Worm (Caenorhabditis elegans) whole organism, L2 larva: ENCODE measurements around the gene F58F12.12.

ENCODE experiments used
- C34F6.9 ChIP-seq: fragments of 150-350 bp; optimal IDR thresholded peaks from 2 replicates; lab custom pipeline; 2014; ENCODE audit warnings: missing biosample characterization, missing genetic modification characterization
- F13H6.1 ChIP-seq: sonication (generic microtip); optimal IDR thresholded peaks from 2 replicates; lab custom pipeline; 2016; ENCODE audit warnings: missing genetic modification characterization, missing compliant biosample characterization
- Y55F3AM.14 ChIP-seq: fragments of 200-800 bp; sonication (Bioruptor generic); optimal IDR thresholded peaks from 2 replicates; lab custom pipeline; 2018; ENCODE audit warnings: mild to moderate bottlenecking, missing genetic modification characterization, missing compliant biosample characterization
- ZK546.5 ChIP-seq: sonication (generic microtip); optimal IDR thresholded peaks from 2 replicates; lab custom pipeline; 2017; ENCODE audit warnings: missing biosample characterization, missing genetic modification characterization
- alr-1 ChIP-seq: fragments of 150-350 bp; optimal IDR thresholded peaks from 2 replicates; lab custom pipeline; 2014; ENCODE audit warnings: missing biosample characterization, missing genetic modification characterization
- aly-2 ChIP-seq: fragments of 150-350 bp; optimal IDR thresholded peaks from 2 replicates; lab custom pipeline; 2014; ENCODE audit warnings: missing biosample characterization, missing genetic modification characterization
- ama-1 ChIP-seq: fragments of 150-350 bp; optimal IDR thresholded peaks from 2 replicates; lab custom pipeline; 2018; ENCODE audit warnings: inconsistent platforms
- blmp-1 ChIP-seq: sonication (generic microtip); optimal IDR thresholded peaks from 2 replicates; lab custom pipeline; 2017; ENCODE audit warnings: missing genetic modification characterization, mild to moderate bottlenecking, missing compliant biosample characterization, antibody characterized with exemption, moderate library complexity; ENCODE audit not compliant: insufficient read depth
- ceh-16 ChIP-seq: fragments of 150-350 bp; optimal IDR thresholded peaks from 2 replicates; lab custom pipeline; 2014; ENCODE audit warnings: missing biosample characterization, missing genetic modification characterization
- crh-2 ChIP-seq: sonication (generic microtip); optimal IDR thresholded peaks from 2 replicates; lab custom pipeline; 2017; ENCODE audit warnings: missing biosample characterization, missing genetic modification characterization
- dmd-4 ChIP-seq: sonication (generic microtip); optimal IDR thresholded peaks from 2 replicates; lab custom pipeline; 2017; ENCODE audit warnings: missing biosample characterization, missing genetic modification characterization
- elt-1 ChIP-seq: fragments of 150-350 bp; optimal IDR thresholded peaks from 2 replicates; lab custom pipeline; 2014; ENCODE audit warnings: missing biosample characterization, missing genetic modification characterization
- elt-3 ChIP-seq: sonication (generic microtip); optimal IDR thresholded peaks from 2 replicates; lab custom pipeline; 2017; ENCODE audit warnings: missing biosample characterization, missing genetic modification characterization
- fos-1 ChIP-seq: fragments of 150-350 bp; optimal IDR thresholded peaks from 2 replicates; lab custom pipeline; 2014; ENCODE audit warnings: missing biosample characterization, missing genetic modification characterization
- lin-11 ChIP-seq: fragments of 150-350 bp; sonication (generic microtip); optimal IDR thresholded peaks from 2 replicates; lab custom pipeline; 2014; ENCODE audit warnings: missing biosample characterization, missing genetic modification characterization, inconsistent platforms, mixed read lengths
- lin-13 ChIP-seq: fragments of 150-350 bp; optimal IDR thresholded peaks from 2 replicates; lab custom pipeline; 2014; ENCODE audit warnings: missing biosample characterization, missing genetic modification reagents, missing genetic modification characterization
- lin-39 ChIP-seq: fragments of 150-350 bp; optimal IDR thresholded peaks from 2 replicates; lab custom pipeline; 2014; ENCODE audit warnings: missing biosample characterization, missing genetic modification reagents, missing genetic modification characterization
- lsy-2 ChIP-seq, 2 experiments: fragments of 150-350 bp in 1 of 2; sonication (generic microtip) in 1 of 2; optimal IDR thresholded peaks; 2 replicates each; lab custom pipeline; 2014 to 2017; ENCODE audit warnings: missing biosample characterization in 2 of 2, missing genetic modification characterization in 2 of 2
- mab-5 ChIP-seq: fragments of 150-350 bp; optimal IDR thresholded peaks from 2 replicates; lab custom pipeline; 2014; ENCODE audit warnings: missing biosample characterization, missing genetic modification characterization
- mbf-1 ChIP-seq: sonication (generic microtip); optimal IDR thresholded peaks from 2 replicates; lab custom pipeline; 2017; ENCODE audit warnings: missing biosample characterization, missing genetic modification characterization
- mdl-1 ChIP-seq, 2 experiments: fragments of 150-350 bp in 1 of 2; sonication (generic microtip) in 1 of 2; optimal IDR thresholded peaks; 2 replicates each; lab custom pipeline; 2017; ENCODE audit warnings: missing biosample characterization in 2 of 2, missing genetic modification characterization in 2 of 2
- nhr-10 ChIP-seq: sonication (generic microtip); optimal IDR thresholded peaks from 2 replicates; lab custom pipeline; 2017; ENCODE audit warnings: missing biosample characterization, missing genetic modification characterization
- nhr-12 ChIP-seq: fragments of 150-350 bp; optimal IDR thresholded peaks from 2 replicates; lab custom pipeline; 2014; ENCODE audit warnings: missing biosample characterization, missing genetic modification characterization
- nhr-129 ChIP-seq: fragments of 150-350 bp; optimal IDR thresholded peaks from 2 replicates; lab custom pipeline; 2014; ENCODE audit warnings: missing biosample characterization, missing genetic modification characterization
- nhr-21 ChIP-seq: fragments of 150-350 bp; optimal IDR thresholded peaks from 2 replicates; lab custom pipeline; 2014; ENCODE audit warnings: missing biosample characterization, missing genetic modification characterization
- nhr-23 ChIP-seq: fragments of 150-350 bp; optimal IDR thresholded peaks from 2 replicates; lab custom pipeline; 2014; ENCODE audit warnings: missing biosample characterization, missing genetic modification reagents, missing genetic modification characterization
- nhr-237 ChIP-seq: fragments of 150-350 bp; optimal IDR thresholded peaks from 2 replicates; lab custom pipeline; 2014; ENCODE audit warnings: missing biosample characterization, missing genetic modification characterization
- nhr-25 ChIP-seq: fragments of 150-350 bp; sonication (generic microtip); optimal IDR thresholded peaks from 3 replicates; lab custom pipeline; 2014; ENCODE audit warnings: missing biosample characterization, missing genetic modification characterization
- nhr-77 ChIP-seq: fragments of 150-350 bp; optimal IDR thresholded peaks from 2 replicates; lab custom pipeline; 2014; ENCODE audit warnings: missing biosample characterization, missing genetic modification characterization
- peb-1 ChIP-seq: fragments of 150-350 bp; optimal IDR thresholded peaks from 2 replicates; lab custom pipeline; 2014; ENCODE audit warnings: missing biosample characterization, missing genetic modification characterization
- sem-4 ChIP-seq: fragments of 150-350 bp; optimal IDR thresholded peaks from 2 replicates; lab custom pipeline; 2014; ENCODE audit warnings: missing biosample characterization, missing genetic modification reagents, missing genetic modification characterization
- skn-1 ChIP-seq: sonication (generic microtip); optimal IDR thresholded peaks from 2 replicates; lab custom pipeline; 2017; ENCODE audit warnings: missing biosample characterization, missing genetic modification characterization
- sma-3 ChIP-seq: sonication (generic microtip); optimal IDR thresholded peaks from 2 replicates; lab custom pipeline; 2016; ENCODE audit warnings: missing genetic modification reagents, missing genetic modification characterization, missing compliant biosample characterization
- sma-9 ChIP-seq, 2 experiments: fragments of 150-350 bp in 1 of 2; sonication (generic microtip) in 1 of 2; optimal IDR thresholded peaks; 2 replicates each; lab custom pipeline; 2014 to 2016; ENCODE audit warnings: missing genetic modification characterization in 2 of 2, mild to moderate bottlenecking in 1 of 2, missing biosample characterization in 1 of 2, missing compliant biosample characterization in 1 of 2, missing genetic modification reagents in 1 of 2, moderate library complexity in 1 of 2
- snpc-4 ChIP-seq: fragments of 150-350 bp; optimal IDR thresholded peaks from 2 replicates; lab custom pipeline; 2014; ENCODE audit warnings: missing biosample characterization, missing genetic modification characterization
- unc-39 ChIP-seq: fragments of 150-350 bp; optimal IDR thresholded peaks from 2 replicates; lab custom pipeline; 2014; ENCODE audit warnings: missing biosample characterization, missing genetic modification characterization
- unc-55 ChIP-seq: fragments of 150-350 bp; sonication (generic microtip); optimal IDR thresholded peaks from 3 replicates; lab custom pipeline; 2014; ENCODE audit warnings: missing biosample characterization, missing genetic modification reagents, missing genetic modification characterization
- unc-62 ChIP-seq: fragments of 150-350 bp; optimal IDR thresholded peaks from 2 replicates; lab custom pipeline; 2014; ENCODE audit warnings: missing biosample characterization, missing genetic modification reagents, missing genetic modification characterization
- ztf-1 ChIP-seq: fragments of 200-800 bp; sonication (Bioruptor generic); conservative IDR thresholded peaks from 2 replicates; pipeline ENCODE4 v1.3.6; 2022; ENCODE audit warnings: missing genetic modification characterization, missing compliant biosample characterization
- ztf-11 ChIP-seq: sonication (generic microtip); optimal IDR thresholded peaks from 2 replicates; lab custom pipeline; 2017; ENCODE audit warnings: missing biosample characterization, missing genetic modification characterization
- ztf-4 ChIP-seq: fragments of 150-350 bp; optimal IDR thresholded peaks from 2 replicates; lab custom pipeline; 2014; ENCODE audit warnings: missing biosample characterization, missing genetic modification characterization

Gene F58F12.12

ce11 chrII:6348360-6348759, 32.6 kb upstream of the F58F12.12 start (continued):
- peak; percentile 90 for TF ChIP-seq mab-5 (tag; lab: Kevin White, UChicago)
- TF ChIP-seq elt-3 (tag; lab: Kevin White, UChicago): no peak
- TF ChIP-seq nhr-77: no peak
- TF ChIP-seq nhr-12 (tag; lab: Kevin White, UChicago): no peak
- no peak for TF ChIP-seq lin-39 (tag; lab: Kevin White, UChicago)
- peak; percentile 87 for TF ChIP-seq sem-4 (tag; lab: Kevin White, UChicago)
- TF ChIP-seq unc-62: peak; percentile 64
- peak; percentile 83 for TF ChIP-seq lin-13
- no peak for TF ChIP-seq skn-1
- TF ChIP-seq ZK546.5 (tag; lab: Kevin White, UChicago): no peak
- TF ChIP-seq ztf-1 (GFP tag; lab: Robert Waterston, UW): no peak
- no peak for TF ChIP-seq dmd-4

ce11 chrII:6349968-6350367, 31.0 kb upstream of the F58F12.12 start:
- TF ChIP-seq aly-2 (tag; lab: Kevin White, UChicago): no peak
- TF ChIP-seq ceh-16 (tag; lab: Kevin White, UChicago): no peak
- TF ChIP-seq snpc-4 (tag; lab: Kevin White, UChicago): no peak
- TF ChIP-seq nhr-25 (tag; lab: Kevin White, UChicago): no peak
- no peak for TF ChIP-seq lin-13
- TF ChIP-seq C34F6.9 (tag; lab: Kevin White, UChicago): no peak
- no peak for TF ChIP-seq sem-4 (tag; lab: Kevin White, UChicago)
- no peak for TF ChIP-seq ztf-1 (GFP tag; lab: Robert Waterston, UW)
- TF ChIP-seq lin-11: no peak
- no peak for TF ChIP-seq sma-9 (GFP tag; optimal IDR thresholded peaks at IDR 0.05; lab: Kevin White, UChicago)
- no peak for TF ChIP-seq sma-9 (tag; optimal IDR thresholded peaks at IDR 0.05; lab: Kevin White, UChicago)
- TF ChIP-seq peb-1 (tag; lab: Kevin White, UChicago): no peak
- no peak for TF ChIP-seq ztf-11 (tag; lab: Kevin White, UChicago)

- TF ChIP-seq aly-2 (tag; lab: Kevin White, UChicago) (no peak), nhr-25 (tag; lab: Kevin White, UChicago) (peak; percentile 28), dmd-4 (no peak)
- TF ChIP-seq, all 48 proteins: peak for 1
Measured at ce11 chrII:6351887-6352286, 29.1 kb upstream of the F58F12.12 start, which contains the start of gene C32D5.10. TSS of gene C32D5.10 (minus strand) at chrII:6351987.

ce11 chrII:6355396-6356346, 25.3 kb upstream of the F58F12.12 start, which contains the start of gene C32D5.11:
TSS of gene C32D5.11 (minus strand) at chrII:6355446.
- TF ChIP-seq skn-1 (no peak), elt-1 (tag; lab: Kevin White, UChicago) (no peak), nhr-129 (tag; lab: Kevin White, UChicago) (peak; percentile 81), crh-2 (tag; lab: Kevin White, UChicago) (peak; percentile 76), nhr-12 (tag; lab: Kevin White, UChicago) (no peak), ama-1 (no peak), unc-55 (GFP tag; lab: Kevin White, UChicago) (peak; percentile 81), ztf-11 (tag; lab: Kevin White, UChicago) (no peak), dmd-4 (no peak), unc-39 (tag; lab: Kevin White, UChicago) (no peak), alr-1 (tag; lab: Kevin White, UChicago) (no peak), sem-4 (tag; lab: Kevin White, UChicago) (peak; percentile 73), C34F6.9 (tag; lab: Kevin White, UChicago) (peak; percentile 90), mab-5 (tag; lab: Kevin White, UChicago) (peak; percentile 21), snpc-4 (tag; lab: Kevin White, UChicago) (peak; percentile 56), ztf-1 (GFP tag; lab: Robert Waterston, UW) (no peak), sma-3 (GFP tag; lab: Kevin White, UChicago) (peak; percentile 64), mdl-1 (tag; optimal IDR thresholded peaks at IDR 0.05; lab: Kevin White, UChicago) (no peak), ztf-4 (tag; lab: Kevin White, UChicago) (peak; percentile 13), unc-62 (no peak), Y55F3AM.14 (GFP tag; lab: Kevin White, UChicago) (no peak), nhr-21 (tag; lab: Kevin White, UChicago) (peak; percentile 36), lin-39 (tag; lab: Kevin White, UChicago) (no peak), elt-3 (tag; lab: Kevin White, UChicago) (no peak), F13H6.1 (tag; lab: Kevin White, UChicago) (peak; percentile 62), fos-1 (peak; percentile 77), blmp-1 (tag; lab: Kevin White, UChicago) (no peak), aly-2 (tag; lab: Kevin White, UChicago) (no peak), lin-11 (peak; percentile 80), sma-9 (GFP tag; optimal IDR thresholded peaks at IDR 0.05; lab: Kevin White, UChicago) (peak; percentile 72), sma-9 (tag; optimal IDR thresholded peaks at IDR 0.05; lab: Kevin White, UChicago) (no peak), lsy-2 (tag; optimal IDR thresholded peaks at IDR 0.05; lab: Kevin White, UChicago) (peak; percentile 47 to 89), ZK546.5 (tag; lab: Kevin White, UChicago) (no peak), nhr-237 (tag; lab: Kevin White, UChicago) (no peak), nhr-23 (no peak), nhr-10 (tag; lab: Kevin White, UChicago) (no peak), mbf-1 (no peak), ceh-16 (tag; lab: Kevin White, UChicago) (no peak)
